Worm (Caenorhabditis elegans) whole organism, late embryonic: Measurements from ENCODE around the gene nhr-252.

Experiments
- lin-11 ChIP-seq: fragments of 200-800 bp; sonication (Bioruptor generic); optimal IDR thresholded peaks from 2 replicates; lab custom pipeline; 2018; ENCODE audit warnings: mild to moderate bottlenecking, missing genetic modification characterization, missing compliant biosample characterization
- pqm-1 ChIP-seq: sonication (generic microtip); optimal IDR thresholded peaks from 2 replicates; lab custom pipeline; 2016; ENCODE audit warnings: missing genetic modification characterization, missing compliant biosample characterization

DNA sequence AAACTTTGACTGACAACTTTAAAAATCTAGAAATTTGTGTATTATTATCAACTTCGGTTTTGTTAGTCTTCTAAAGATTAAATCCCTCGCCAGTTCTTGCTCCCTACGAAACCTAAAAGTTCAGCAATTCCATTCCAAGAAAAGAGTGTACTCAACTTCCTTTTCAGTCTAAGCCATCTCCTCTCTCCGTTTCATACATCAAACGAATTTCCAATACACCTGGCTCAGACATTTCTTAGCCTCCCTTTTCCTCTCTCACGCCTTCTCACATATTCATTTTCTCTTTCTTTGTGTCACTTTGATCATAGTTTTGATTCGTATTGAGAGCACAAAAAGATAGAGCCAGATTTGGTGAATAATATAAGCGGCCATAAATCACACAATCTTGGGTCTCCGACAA, 8.1 kb upstream of the nhr-252 start, which contains the start of gene nhr-253:
- TF ChIP-seq lin-11 (no peak), pqm-1 (tag; lab: Kevin White, UChicago) (no peak)
